Fruit fly (Drosophila melanogaster) whole organism, embryonic: ENCODE data around the gene CG14245.

Experiments
- Asciz ChIP-seq: fragments of 200-800 bp; sonication (Bioruptor generic); optimal IDR thresholded peaks from 2 replicates; lab custom pipeline; 2017; ENCODE audit warnings: missing biosample characterization, mild to moderate bottlenecking, missing genetic modification characterization, missing genetic modification reagents
- Awh ChIP-seq: fragments of 200-800 bp; sonication (Bioruptor generic); IDR thresholded peaks from 2 replicates; pipeline ENCODE4, ENCODE4 v1.3.6; 2022; ENCODE audit warnings: missing biosample characterization, missing genetic modification characterization
- B-H2 ChIP-seq: fragments of 200-800 bp; sonication (Bioruptor generic); optimal IDR thresholded peaks from 2 replicates; lab custom pipeline; 2018; ENCODE audit warnings: missing biosample characterization, mild to moderate bottlenecking, missing genetic modification characterization
- BtbVII ChIP-seq: fragments of 200-800 bp; sonication (Bioruptor generic); optimal IDR thresholded peaks from 3 replicates; lab custom pipeline; 2017; ENCODE audit warnings: missing biosample characterization, mild to moderate bottlenecking, missing genetic modification characterization
- CG10366 ChIP-seq: fragments of 200-800 bp; sonication (Bioruptor generic); IDR thresholded peaks from 2 replicates; pipeline ENCODE4 v1.3.6; 2022; ENCODE audit warnings: missing biosample characterization, missing genetic modification characterization
- CG12219 ChIP-seq: fragments of 200-800 bp; sonication (Bioruptor generic); optimal IDR thresholded peaks from 3 replicates; lab custom pipeline; 2018; ENCODE audit warnings: missing biosample characterization, mild to moderate bottlenecking, missing genetic modification characterization
- CG1233 ChIP-seq: fragments of 200-800 bp; sonication (Bioruptor generic); optimal IDR thresholded peaks from 4 replicates; lab custom pipeline; 2018; ENCODE audit warnings: missing biosample characterization, mild to moderate bottlenecking, missing genetic modification characterization
- CG12744 ChIP-seq: fragments of 200-800 bp; sonication (Bioruptor generic); optimal IDR thresholded peaks from 2 replicates; lab custom pipeline; 2016; ENCODE audit warnings: missing biosample characterization, missing genetic modification characterization
- CG13424 ChIP-seq: fragments of 200-800 bp; sonication (Bioruptor generic); optimal IDR thresholded peaks from 2 replicates; lab custom pipeline; 2019; ENCODE audit warnings: missing biosample characterization, mild to moderate bottlenecking, missing genetic modification characterization, moderate library complexity
- CG14860 ChIP-seq: fragments of 200-800 bp; sonication (Bioruptor generic); IDR thresholded peaks from 3 replicates; pipeline ENCODE4 v1.3.6; 2022; ENCODE audit warnings: missing biosample characterization, missing genetic modification characterization; ENCODE audit not compliant: partially characterized antibody
- CG18476 ChIP-seq: fragments of 200-800 bp; sonication (Bioruptor generic); optimal IDR thresholded peaks from 2 replicates; lab custom pipeline; 2016; ENCODE audit warnings: missing biosample characterization, mild to moderate bottlenecking, missing genetic modification characterization
- CG2875 ChIP-seq: fragments of 200-800 bp; sonication (Bioruptor generic); optimal IDR thresholded peaks from 2 replicates; lab custom pipeline; 2017; ENCODE audit warnings: missing biosample characterization, mild to moderate bottlenecking, missing genetic modification characterization, missing genetic modification reagents
- CG32532 ChIP-seq: fragments of 200-800 bp; sonication (Bioruptor generic); IDR thresholded peaks from 2 replicates; pipeline ENCODE4 v1.3.6; 2022; ENCODE audit warnings: missing biosample characterization, missing genetic modification characterization
- CG34422 ChIP-seq: fragments of 200-800 bp; sonication (Bioruptor generic); IDR thresholded peaks from 3 replicates; pipeline ENCODE4 v1.3.6; 2022; ENCODE audit warnings: missing biosample characterization, missing genetic modification characterization
- CG3847 ChIP-seq: fragments of 200-800 bp; sonication (Bioruptor generic); IDR thresholded peaks from 2 replicates; pipeline ENCODE4 v1.3.6; 2022; ENCODE audit warnings: missing biosample characterization, missing genetic modification characterization
- CG4328 ChIP-seq: fragments of 200-800 bp; sonication (Bioruptor generic); optimal IDR thresholded peaks from 3 replicates; lab custom pipeline; 2017; ENCODE audit warnings: missing biosample characterization, missing genetic modification reagents, missing genetic modification characterization
- CG5180 ChIP-seq: fragments of 200-800 bp; sonication (Bioruptor generic); optimal IDR thresholded peaks from 3 replicates; lab custom pipeline; 2017; ENCODE audit warnings: missing biosample characterization, missing genetic modification characterization, mild to moderate bottlenecking, moderate library complexity, missing genetic modification reagents
- CG7271 ChIP-seq: fragments of 200-800 bp; sonication (Bioruptor generic); optimal IDR thresholded peaks from 2 replicates; lab custom pipeline; 2018; ENCODE audit warnings: missing biosample characterization, mild to moderate bottlenecking, missing genetic modification characterization, moderate library complexity
- CG8388 ChIP-seq: fragments of 200-800 bp; sonication (Bioruptor generic); optimal IDR thresholded peaks from 2 replicates; lab custom pipeline; 2019; ENCODE audit warnings: missing biosample characterization, mild to moderate bottlenecking, missing genetic modification characterization, moderate library complexity
- CG8478 ChIP-seq: fragments of >200 bp; optimal IDR thresholded peaks from 2 replicates; lab custom pipeline; 2018
- Dip2 ChIP-seq: fragments of 200-800 bp; sonication (Bioruptor generic); IDR thresholded peaks from 2 replicates; pipeline ENCODE4 v1.3.6; 2022; ENCODE audit warnings: missing biosample characterization, missing genetic modification characterization
- ERR ChIP-seq: fragments of 200-800 bp; sonication (Bioruptor generic); optimal IDR thresholded peaks from 2 replicates; lab custom pipeline; 2016; ENCODE audit warnings: missing biosample characterization, missing genetic modification characterization
- Kr ChIP-seq: fragments of 200-800 bp; sonication (Bioruptor generic); optimal IDR thresholded peaks from 2 replicates; lab custom pipeline; 2017; ENCODE audit warnings: missing biosample characterization, mild to moderate bottlenecking, missing genetic modification characterization
- MTF-1 ChIP-seq: fragments of 200-800 bp; sonication (Bioruptor generic); optimal IDR thresholded peaks from 2 replicates; lab custom pipeline; 2018; ENCODE audit warnings: missing biosample characterization, mild to moderate bottlenecking, missing genetic modification characterization, borderline replicate concordance
- Mad ChIP-seq: fragments of 200-800 bp; sonication (Bioruptor generic); optimal IDR thresholded peaks from 2 replicates; lab custom pipeline; 2016; ENCODE audit warnings: missing biosample characterization, missing genetic modification characterization
- NC2α ChIP-seq: fragments of 200-800 bp; sonication (Bioruptor generic); optimal IDR thresholded peaks from 2 replicates; lab custom pipeline; 2016; ENCODE audit warnings: missing biosample characterization, missing genetic modification characterization
- Scr ChIP-seq: fragments of 200-800 bp; sonication (Bioruptor generic); IDR thresholded peaks from 2 replicates; pipeline ENCODE4 v1.3.6; 2022; ENCODE audit warnings: missing biosample characterization, missing genetic modification characterization; ENCODE audit not compliant: partially characterized antibody
- Sin3A ChIP-seq: fragments of >200 bp; optimal IDR thresholded peaks from 2 replicates; lab custom pipeline; 2018
- TFAM ChIP-seq: fragments of 200-800 bp; sonication (Bioruptor generic); optimal IDR thresholded peaks from 2 replicates; lab custom pipeline; 2017; ENCODE audit warnings: missing biosample characterization, missing genetic modification characterization, inconsistent platforms
- ac ChIP-seq: fragments of 200-800 bp; sonication (Bioruptor generic); optimal IDR thresholded peaks from 3 replicates; lab custom pipeline; 2017; ENCODE audit warnings: missing biosample characterization, mild to moderate bottlenecking, missing genetic modification characterization
- az2 ChIP-seq: fragments of 200-800 bp; sonication (Bioruptor generic); optimal IDR thresholded peaks from 3 replicates; lab custom pipeline; 2016; ENCODE audit warnings: missing biosample characterization, missing genetic modification characterization
- chn ChIP-seq: fragments of 200-800 bp; sonication (Bioruptor generic); optimal IDR thresholded peaks from 2 replicates; lab custom pipeline; 2016; ENCODE audit warnings: missing biosample characterization, missing genetic modification characterization
- crc ChIP-seq: fragments of 200-800 bp; sonication (Bioruptor generic); optimal IDR thresholded peaks from 2 replicates; lab custom pipeline; 2016; ENCODE audit warnings: missing biosample characterization, missing genetic modification characterization
- danr ChIP-seq: fragments of 200-800 bp; sonication (Bioruptor generic); IDR thresholded peaks from 2 replicates; pipeline ENCODE4 v1.3.6; 2022; ENCODE audit warnings: missing biosample characterization, missing genetic modification characterization
- fd102C ChIP-seq: fragments of 200-800 bp; sonication (Bioruptor generic); optimal IDR thresholded peaks from 2 replicates; lab custom pipeline; 2018; ENCODE audit warnings: missing biosample characterization, mild to moderate bottlenecking, missing genetic modification characterization, moderate library complexity
- gce ChIP-seq: fragments of 200-800 bp; sonication (Bioruptor generic); IDR thresholded peaks from 3 replicates; pipeline ENCODE4 v1.3.6; 2022; ENCODE audit warnings: missing biosample characterization, missing genetic modification characterization
- gcm ChIP-seq: fragments of 200-800 bp; sonication (Bioruptor generic); optimal IDR thresholded peaks from 2 replicates; lab custom pipeline; 2019; ENCODE audit warnings: missing biosample characterization, mild to moderate bottlenecking, missing genetic modification characterization, moderate library complexity
- gcm2 ChIP-seq: fragments of 200-800 bp; sonication (Bioruptor generic); optimal IDR thresholded peaks from 2 replicates; lab custom pipeline; 2016; ENCODE audit warnings: missing biosample characterization, missing genetic modification characterization
- grn ChIP-seq: fragments of 200-800 bp; sonication (Bioruptor generic); optimal IDR thresholded peaks from 3 replicates; lab custom pipeline; 2017; ENCODE audit warnings: missing biosample characterization, missing genetic modification characterization
- her ChIP-seq: fragments of 200-800 bp; sonication (Bioruptor generic); optimal IDR thresholded peaks from 2 replicates; lab custom pipeline; 2016; ENCODE audit warnings: missing biosample characterization, missing genetic modification characterization
- inv ChIP-seq: fragments of 200-800 bp; sonication (Bioruptor generic); IDR thresholded peaks from 2 replicates; pipeline ENCODE4 v1.3.6; 2022; ENCODE audit warnings: missing biosample characterization, missing genetic modification characterization; ENCODE audit not compliant: partially characterized antibody
- jumu ChIP-seq: fragments of 200-800 bp; sonication (Bioruptor generic); optimal IDR thresholded peaks from 3 replicates; lab custom pipeline; 2016; ENCODE audit warnings: missing biosample characterization, missing genetic modification characterization
- mld ChIP-seq: fragments of 200-800 bp; sonication (Bioruptor generic); IDR thresholded peaks from 3 replicates; pipeline ENCODE4 v1.3.6; 2022; ENCODE audit warnings: missing biosample characterization, missing genetic modification characterization; ENCODE audit not compliant: partially characterized antibody
- oc ChIP-seq: fragments of 200-800 bp; sonication (Bioruptor generic); optimal IDR thresholded peaks from 2 replicates; lab custom pipeline; 2018; ENCODE audit warnings: missing biosample characterization, mild to moderate bottlenecking, missing genetic modification characterization, moderate library complexity
- onecut ChIP-seq: fragments of 200-800 bp; sonication (Bioruptor generic); IDR thresholded peaks from 2 replicates; pipeline ENCODE4 v1.3.6; 2022; ENCODE audit warnings: missing biosample characterization, missing genetic modification characterization
- slbo ChIP-seq: fragments of 200-800 bp; sonication (Bioruptor generic); IDR thresholded peaks from 2 replicates; pipeline ENCODE4 v1.3.6; 2022; ENCODE audit warnings: missing biosample characterization, missing genetic modification characterization
- so ChIP-seq: fragments of 200-800 bp; sonication (Bioruptor generic); IDR thresholded peaks from 3 replicates; pipeline ENCODE4 v1.3.6; 2022; ENCODE audit warnings: missing biosample characterization, missing genetic modification characterization
- sqz ChIP-seq: fragments of 200-800 bp; sonication (Bioruptor generic); optimal IDR thresholded peaks from 3 replicates; lab custom pipeline; 2018; ENCODE audit warnings: missing biosample characterization, mild to moderate bottlenecking, missing genetic modification characterization
- trh ChIP-seq: fragments of 200-800 bp; sonication (Bioruptor generic); optimal IDR thresholded peaks from 2 replicates; lab custom pipeline; 2016; ENCODE audit warnings: missing biosample characterization, missing genetic modification characterization
- tup ChIP-seq: fragments of 200-800 bp; sonication (Bioruptor generic); optimal IDR thresholded peaks from 2 replicates; lab custom pipeline; 2016; ENCODE audit warnings: missing biosample characterization, mild to moderate bottlenecking, missing genetic modification characterization, moderate library complexity
- zfh2 ChIP-seq: fragments of 200-800 bp; sonication (Bioruptor generic); optimal IDR thresholded peaks from 2 replicates; lab custom pipeline; 2016; ENCODE audit warnings: missing biosample characterization, missing genetic modification characterization

CG14245 gene

DNA sequence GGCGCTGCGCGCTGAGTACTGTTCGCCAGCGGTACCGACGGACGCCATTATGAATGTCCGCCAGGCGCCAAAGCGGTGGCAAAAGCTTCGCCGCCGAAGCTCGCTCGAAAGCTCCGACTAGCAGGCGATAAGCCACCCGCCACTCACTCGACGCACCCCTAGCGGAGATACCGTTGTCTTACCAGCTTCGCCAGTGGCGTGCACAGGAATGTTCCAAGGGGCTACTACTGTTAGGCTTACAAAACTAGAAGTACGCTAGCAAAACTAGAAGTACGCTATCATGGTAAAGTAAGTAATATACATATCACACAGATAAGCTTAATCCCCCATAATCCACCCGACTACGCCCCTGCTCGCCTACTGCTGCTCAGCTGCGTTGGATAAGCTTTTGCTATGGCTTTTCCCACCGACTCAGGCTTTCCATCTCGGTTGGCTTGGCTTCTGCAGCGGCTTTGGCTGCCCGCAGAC lies 14.4 kb upstream of the CG14245 start, which contains the start of gene amon (continued):
- peak; percentile 93 for TF ChIP-seq gcm
- TF ChIP-seq Scr: no peak
- peak; percentile 96 for TF ChIP-seq gcm2 (GFP tag; lab: Kevin White, UChicago)
- peak; percentile 95 for TF ChIP-seq gce (GFP tag; lab: Robert Waterston, UW)
- peak; percentile 99 for TF ChIP-seq jumu (GFP tag; lab: Kevin White, UChicago)
- TF ChIP-seq CG12219 (GFP tag; lab: Kevin White, UChicago): peak; percentile 98
- peak; percentile 92 for TF ChIP-seq trh (GFP tag; lab: Kevin White, UChicago)
- TF ChIP-seq fd102C (GFP tag; lab: Kevin White, UChicago): peak; percentile 16
- peak; percentile 97 for TF ChIP-seq CG1233 (GFP tag; lab: Kevin White, UChicago)
- TF ChIP-seq MTF-1: peak; percentile 90
- TF ChIP-seq onecut (GFP tag; lab: Robert Waterston, UW): peak; percentile 96
- TF ChIP-seq sqz (GFP tag; lab: Kevin White, UChicago): no peak
- peak; percentile 98 for TF ChIP-seq crc (GFP tag; lab: Kevin White, UChicago)
- peak; percentile 99 for TF ChIP-seq CG10366
- peak; percentile 100 for TF ChIP-seq slbo (GFP tag; lab: Robert Waterston, UW)
- peak; percentile 93 for TF ChIP-seq Asciz (GFP tag; lab: Kevin White, UChicago)
- no peak for TF ChIP-seq CG14860
- TF ChIP-seq CG32532: peak; percentile 99
- TF ChIP-seq Kr (GFP tag; lab: Kevin White, UChicago): no peak
- TF ChIP-seq Sin3A (lab: Kevin White, UChicago): no peak
- peak; percentile 99 for TF ChIP-seq BtbVII
- TF ChIP-seq CG8388 (GFP tag; lab: Kevin White, UChicago): peak; percentile 91
- TF ChIP-seq TFAM (GFP tag; lab: Kevin White, UChicago): peak; percentile 69
- TF ChIP-seq ERR (GFP tag; lab: Kevin White, UChicago): peak; percentile 98
- peak; percentile 99 for TF ChIP-seq CG34422 (GFP tag; lab: Robert Waterston, UW)
- peak; percentile 98 for TF ChIP-seq Awh
- peak; percentile 99 for TF ChIP-seq zfh2 (GFP tag; lab: Kevin White, UChicago)
- peak; percentile 96 for TF ChIP-seq CG4328
- TF ChIP-seq B-H2 (GFP tag; lab: Kevin White, UChicago): peak; percentile 99
- TF ChIP-seq CG18476 (GFP tag; lab: Kevin White, UChicago): peak; percentile 97
- TF ChIP-seq her: peak; percentile 98
- peak; percentile 95 for TF ChIP-seq oc (tag; lab: Kevin White, UChicago)
- peak; percentile 93 for TF ChIP-seq CG2875
- peak; percentile 98 for TF ChIP-seq az2 (GFP tag; lab: Kevin White, UChicago)
- peak; percentile 92 for TF ChIP-seq CG5180
- TF ChIP-seq CG13424: peak; percentile 98
- TF ChIP-seq so: peak; percentile 98
- TF ChIP-seq chn (GFP tag; lab: Kevin White, UChicago): peak; percentile 97
- TF ChIP-seq ac (GFP tag; lab: Kevin White, UChicago): peak; percentile 60
- TF ChIP-seq tup (GFP tag; lab: Kevin White, UChicago): peak; percentile 98
- TF ChIP-seq Mad (GFP tag; lab: Kevin White, UChicago): peak; percentile 97
- TF ChIP-seq NC2α (GFP tag; lab: Kevin White, UChicago): peak; percentile 94
- TF ChIP-seq CG7271 (tag; lab: Kevin White, UChicago): peak; percentile 63
- peak; percentile 97 for TF ChIP-seq danr (GFP tag; lab: Robert Waterston, UW)
- no peak for TF ChIP-seq CG8478 (lab: Kevin White, UChicago)
- TF ChIP-seq Dip2 (GFP tag; lab: Robert Waterston, UW): peak; percentile 74
- TF ChIP-seq inv (GFP tag; lab: Robert Waterston, UW): no peak
- peak; percentile 99 for TF ChIP-seq CG3847 (GFP tag; lab: Robert Waterston, UW)
- TF ChIP-seq grn: peak; percentile 89
- peak; percentile 98 for TF ChIP-seq CG12744
- TF ChIP-seq mld: no peak
